Fruit fly (Drosophila melanogaster): ENCODE measurements around the gene Snoo.

- TF ChIP-seq CG8478 (optimal IDR thresholded peaks at IDR 0.05) (no peak), Dll (optimal IDR thresholded peaks at IDR 0.05) (no peak), pan (optimal IDR thresholded peaks at IDR 0.05) (no peak)
Observed at dm6 chr2L:8000578-8001040, 16.6 kb upstream of the Snoo start.

All from whole organism.